Fruit fly (Drosophila melanogaster): Measurements from ENCODE around the gene Syx1A.

Gene Syx1A

DNA sequence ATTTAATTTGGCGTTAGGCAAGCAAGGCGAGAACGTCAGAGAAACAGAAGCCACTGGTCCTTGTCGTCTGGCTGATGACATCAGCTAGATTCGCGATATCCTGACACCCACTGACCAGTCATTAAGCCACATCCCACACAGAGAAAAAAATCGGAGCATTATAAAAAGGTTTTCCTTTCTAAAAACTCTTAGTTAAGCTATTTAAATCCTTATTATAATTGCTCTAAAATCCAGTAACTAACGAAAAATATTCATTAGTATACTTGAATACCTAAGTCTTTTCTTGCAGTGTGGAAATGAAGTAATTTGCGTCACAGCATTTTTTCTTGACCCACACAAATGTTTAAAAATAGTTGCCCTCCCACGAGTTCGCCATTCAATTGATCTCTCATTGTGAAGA, 36.7 kb downstream of the Syx1A start:
- no peak for TF ChIP-seq OdsH (GFP tag; optimal IDR thresholded peaks at IDR 0.05)
- no peak for TF ChIP-seq foxo (GFP tag; optimal IDR thresholded peaks at IDR 0.05)
- TF ChIP-seq woc (GFP tag; optimal IDR thresholded peaks at IDR 0.05) = no peak
- no peak for TF ChIP-seq HLH106 (tag; optimal IDR thresholded peaks at IDR 0.05)
- TF ChIP-seq Hr78 (GFP tag; optimal IDR thresholded peaks at IDR 0.05) = no peak
- no peak for TF ChIP-seq dmrt93B (GFP tag; optimal IDR thresholded peaks at IDR 0.05)
- no peak for TF ChIP-seq Abd-B (GFP tag; optimal IDR thresholded peaks at IDR 0.05)
- no peak for TF ChIP-seq Jra (GFP tag; optimal IDR thresholded peaks at IDR 0.05)
- no peak for TF ChIP-seq CG32264 (GFP tag; optimal IDR thresholded peaks at IDR 0.05)
- no peak for TF ChIP-seq psq (GFP tag; optimal IDR thresholded peaks at IDR 0.05)

- TF ChIP-seq h (GFP tag; optimal IDR thresholded peaks at IDR 0.05) = no peak
- TF ChIP-seq Sp1 (GFP tag; optimal IDR thresholded peaks at IDR 0.05) = no peak
- TF ChIP-seq fru (GFP tag; optimal IDR thresholded peaks at IDR 0.05) = no peak
- no peak for TF ChIP-seq woc (GFP tag; optimal IDR thresholded peaks at IDR 0.05)
- TF ChIP-seq Mio (GFP tag; optimal IDR thresholded peaks at IDR 0.05) = no peak
- TF ChIP-seq Jra (GFP tag; optimal IDR thresholded peaks at IDR 0.05) = no peak
- TF ChIP-seq HLH106 (tag; optimal IDR thresholded peaks at IDR 0.05) = no peak
- no peak for TF ChIP-seq Hr78 (GFP tag; optimal IDR thresholded peaks at IDR 0.05)
- no peak for TF ChIP-seq Hr83 (GFP tag; optimal IDR thresholded peaks at IDR 0.05; ENCODE audit: poor library complexity, severe bottlenecking)
- TF ChIP-seq Vsx2 (GFP tag; optimal IDR thresholded peaks at IDR 0.05; ENCODE audit: partially characterized antibody) = no peak
- no peak for TF ChIP-seq Dif (GFP tag; optimal IDR thresholded peaks at IDR 0.05; ENCODE audit: partially characterized antibody)
- TF ChIP-seq sage (GFP tag; optimal IDR thresholded peaks at IDR 0.05) = no peak
- no peak for TF ChIP-seq tai (GFP tag; optimal IDR thresholded peaks at IDR 0.05)
- TF ChIP-seq foxo (GFP tag; optimal IDR thresholded peaks at IDR 0.05) = no peak
- no peak for TF ChIP-seq usp (GFP tag; optimal IDR thresholded peaks at IDR 0.05)
- no peak for TF ChIP-seq br (GFP tag; optimal IDR thresholded peaks at IDR 0.05)
- TF ChIP-seq dsf (GFP tag; optimal IDR thresholded peaks at IDR 0.05; ENCODE audit: borderline replicate concordance) = no peak
- TF ChIP-seq ey (GFP tag; optimal IDR thresholded peaks at IDR 0.05) = no peak
Observed at dm6 chr3R:24065718-24066117, 39.8 kb downstream of the Syx1A start.

DNA sequence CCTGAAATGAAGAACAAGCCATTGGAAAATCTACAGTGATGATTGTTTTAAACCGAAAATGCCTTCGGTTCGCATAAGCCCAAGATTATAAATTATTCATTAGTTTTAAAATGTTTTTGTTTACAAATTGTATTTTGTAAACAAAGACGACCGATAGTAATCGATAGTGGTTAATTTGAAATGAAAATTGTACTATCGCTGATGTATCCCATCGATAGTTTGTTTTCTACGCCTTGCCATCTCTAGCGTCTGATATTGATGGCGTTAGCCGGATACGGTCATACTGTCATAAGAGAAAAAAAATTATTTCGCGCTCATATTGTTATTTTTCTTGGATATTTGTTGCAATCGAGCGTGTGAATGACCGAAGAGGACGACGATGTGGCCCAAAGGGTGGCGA, 47.5 kb downstream of the Syx1A start, which contains the start of gene SMC1:
SMC1 (plus strand) TSS at position 247 of the 400 bp plus-strand sequence.
- TF ChIP-seq Jra (GFP tag; optimal IDR thresholded peaks at IDR 0.05) (peak; percentile 63), HLH106 (tag; optimal IDR thresholded peaks at IDR 0.05) (peak; percentile 47), Hr83 (GFP tag; optimal IDR thresholded peaks at IDR 0.05; ENCODE audit: poor library complexity, severe bottlenecking) (peak; percentile 96), OdsH (GFP tag; optimal IDR thresholded peaks at IDR 0.05) (peak; percentile 35), Dif (GFP tag; optimal IDR thresholded peaks at IDR 0.05; ENCODE audit: partially characterized antibody) (no peak), fru (GFP tag; optimal IDR thresholded peaks at IDR 0.05) (no peak), CG9705 (GFP tag; optimal IDR thresholded peaks at IDR 0.05) (peak; percentile 49), ey (GFP tag; optimal IDR thresholded peaks at IDR 0.05) (peak; percentile 14), jim (GFP tag; optimal IDR thresholded peaks at IDR 0.05) (peak; percentile 62), dl (GFP tag; optimal IDR thresholded peaks at IDR 0.05; ENCODE audit: insufficient read depth in 1 of 2, partially characterized antibody in 2 of 2) (no peak), woc (GFP tag; optimal IDR thresholded peaks at IDR 0.05) (peak; percentile 36), sv (GFP tag; optimal IDR thresholded peaks at IDR 0.05) (peak; percentile 0), Mio (GFP tag; optimal IDR thresholded peaks at IDR 0.05) (no peak), psq (GFP tag; optimal IDR thresholded peaks at IDR 0.05) (no peak), Vsx2 (GFP tag; optimal IDR thresholded peaks at IDR 0.05; ENCODE audit: partially characterized antibody) (no peak)

DNA sequence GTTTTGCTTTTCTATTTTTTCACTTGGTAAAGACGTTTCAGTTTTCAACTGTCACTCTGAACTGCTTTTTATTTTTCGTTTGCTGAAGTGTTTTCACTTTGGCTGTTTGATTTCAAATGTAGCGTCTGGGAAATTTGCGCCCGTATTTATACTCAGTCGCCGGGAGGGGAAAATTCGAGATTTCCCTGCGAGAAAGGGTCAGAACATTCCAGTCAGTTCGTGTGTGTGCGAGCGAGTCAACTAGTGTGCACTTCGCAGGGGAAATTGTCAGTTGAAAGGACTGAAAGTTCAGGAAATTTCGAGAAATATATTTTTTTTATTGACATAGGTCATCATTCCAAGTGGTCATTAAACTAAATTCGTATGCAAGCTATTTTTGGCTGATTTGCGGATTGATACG, 48.4 kb downstream of the Syx1A start, which contains the start of gene Hsp68:
Hsp68 (minus strand) TSS at position 123 of the 400 bp plus-strand sequence.
- no peak for TF ChIP-seq brk (GFP tag; optimal IDR thresholded peaks at IDR 0.05)
- peak; percentile 24 for TF ChIP-seq Sp1 (GFP tag; optimal IDR thresholded peaks at IDR 0.05)
- TF ChIP-seq Dif (GFP tag; optimal IDR thresholded peaks at IDR 0.05; ENCODE audit: partially characterized antibody) = no peak
- no peak for TF ChIP-seq Hr78 (GFP tag; optimal IDR thresholded peaks at IDR 0.05)
- no peak for TF ChIP-seq Rel (GFP tag; optimal IDR thresholded peaks at IDR 0.05)
- peak; percentile 60 for TF ChIP-seq Rel (tag; optimal IDR thresholded peaks at IDR 0.05)
- no peak for TF ChIP-seq Vsx2 (GFP tag; optimal IDR thresholded peaks at IDR 0.05; ENCODE audit: partially characterized antibody)
- TF ChIP-seq N (GFP tag; optimal IDR thresholded peaks at IDR 0.05) = no peak
- TF ChIP-seq Myc (optimal IDR thresholded peaks at IDR 0.05) = peak; percentile 17
